Fruit fly (Drosophila melanogaster): ENCODE measurements around the gene GluRIIE.

DNA sequence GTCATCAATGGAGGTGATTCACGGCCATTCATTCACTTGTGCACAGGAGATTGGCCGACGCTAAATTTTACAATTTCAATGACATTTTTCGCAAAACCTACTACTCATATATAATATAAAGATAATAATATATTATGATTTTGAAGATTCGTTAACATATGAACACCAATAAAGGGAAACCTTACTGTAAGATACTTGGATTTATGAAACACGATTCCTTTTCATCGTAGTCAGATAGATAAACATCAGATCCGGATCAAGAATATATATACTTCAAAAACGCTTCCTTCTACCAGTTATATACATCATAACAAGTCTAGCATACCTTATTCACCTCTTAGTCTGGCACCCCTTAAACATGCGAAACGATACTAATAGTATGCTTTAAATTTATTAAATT, 11.3 kb upstream of the GluRIIE start, which contains the start of gene Nep4:
- TF ChIP-seq CG8478 (optimal IDR thresholded peaks at IDR 0.05) (no peak), CTCF (optimal IDR thresholded peaks at IDR 0.05) (no peak)

All from S2 (cell line).